Worm (Caenorhabditis elegans): ENCODE results near the gene sri-9.

DNA sequence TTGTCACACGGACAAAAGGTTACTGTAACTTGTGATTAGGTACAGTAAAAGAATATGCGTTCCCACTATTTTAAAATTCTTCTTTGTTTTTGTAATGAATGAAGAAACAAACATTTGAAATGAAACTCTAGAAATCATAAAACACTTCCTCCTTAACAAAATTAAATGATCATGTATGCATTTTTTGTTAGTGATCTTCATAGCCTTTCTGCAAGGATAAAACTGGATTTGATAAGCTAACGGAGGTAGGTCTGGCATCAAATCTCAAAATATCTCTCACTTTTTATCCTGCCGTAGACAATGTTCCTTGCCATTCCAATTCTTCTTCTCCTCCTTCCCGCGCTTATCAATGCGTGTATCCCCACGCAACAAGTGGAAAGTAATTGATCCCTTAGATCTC lies 49.8 kb upstream of the sri-9 start, which contains the start of gene clec-238:
- TF ChIP-seq elt-1 (tag; optimal IDR thresholded peaks at IDR 0.05) (no peak), ztf-4 (tag; optimal IDR thresholded peaks at IDR 0.05) (no peak), jun-1 (tag; optimal IDR thresholded peaks at IDR 0.05) (no peak), ztf-11 (tag; optimal IDR thresholded peaks at IDR 0.05) (no peak)

Measured in whole organism, L3 larva.